Worm (Caenorhabditis elegans): ENCODE results near the gene C17A2.2.
A peak's percentile ranks its signal among the peaks of the same experiment; 100 is the strongest.

C17A2.2 gene

DNA sequence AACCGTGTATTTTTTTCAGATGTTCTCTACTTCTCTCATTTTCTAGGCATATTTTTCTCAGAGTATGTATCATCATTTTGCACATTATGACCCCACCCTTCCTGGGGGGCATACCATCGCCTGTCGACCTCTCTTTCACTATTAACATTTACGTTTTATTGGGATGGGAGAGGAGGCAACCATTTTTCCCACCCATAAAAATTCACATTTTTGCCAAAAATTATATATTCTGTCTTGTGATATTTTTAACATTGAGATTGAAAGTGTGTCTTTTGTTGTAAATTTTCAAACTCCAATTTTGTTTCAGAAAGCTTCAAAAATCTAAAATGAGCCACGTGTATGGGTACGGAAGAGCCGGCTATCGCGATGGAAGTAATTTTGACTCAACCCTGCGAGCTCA lies 48.6 kb downstream of the C17A2.2 start, which contains the start of gene F53C3.7:
Gene F53C3.7, plus strand, starts transcription at position 301 of the 400 bp plus-strand sequence.
- TF ChIP-seq zag-1 (tag; optimal IDR thresholded peaks at IDR 0.05) (no peak), F37D6.2 (tag; optimal IDR thresholded peaks at IDR 0.05) (no peak), hlh-11 (tag; optimal IDR thresholded peaks at IDR 0.05) (no peak), lin-38 (GFP tag; IDR thresholded peaks at IDR 0.05) (no peak)

ce11 chrII:3896920-3897319 lies 50.8 kb downstream of the C17A2.2 start:
- TF ChIP-seq Y48G9A.11 (GFP tag; IDR thresholded peaks at IDR 0.05) = no peak
- TF ChIP-seq T20F7.1 (GFP tag; optimal IDR thresholded peaks at IDR 0.05) = no peak
- TF ChIP-seq spr-3 (GFP tag; optimal IDR thresholded peaks at IDR 0.05) = no peak
- no peak for TF ChIP-seq snpc-1.2 (GFP tag; IDR thresholded peaks at IDR 0.05)
- peak in 1 of 2 experiments; percentile 73 for TF ChIP-seq daf-16 (GFP tag; optimal IDR thresholded peaks at IDR 0.05)
- TF ChIP-seq daf-16 (tag; optimal IDR thresholded peaks at IDR 0.05) = no peak
- no peak for TF ChIP-seq lsy-2 (tag; optimal IDR thresholded peaks at IDR 0.05)
- TF ChIP-seq daf-12 (tag; optimal IDR thresholded peaks at IDR 0.05) = no peak
- TF ChIP-seq ceh-32 (tag; optimal IDR thresholded peaks at IDR 0.05; ENCODE audit: poor library complexity) = no peak
- TF ChIP-seq nhr-28 (tag; optimal IDR thresholded peaks at IDR 0.05) = peak; percentile 42
- TF ChIP-seq aha-1 (tag) = peak; percentile 92
- TF ChIP-seq F37D6.2 (tag; optimal IDR thresholded peaks at IDR 0.05) = no peak
- no peak for TF ChIP-seq ceh-82 (tag; optimal IDR thresholded peaks at IDR 0.05)
- TF ChIP-seq mdl-1 (tag; optimal IDR thresholded peaks at IDR 0.05) = peak in 1 of 2 experiments; percentile 77
- no peak for TF ChIP-seq ztf-7 (tag; optimal IDR thresholded peaks at IDR 0.05)
- no peak for TF ChIP-seq unc-62 (GFP tag; optimal IDR thresholded peaks at IDR 0.05 in 1 of 2)
- TF ChIP-seq unc-62 (tag; optimal IDR thresholded peaks at IDR 0.05) = no peak
- no peak for TF ChIP-seq skn-1 (tag; optimal IDR thresholded peaks at IDR 0.05)
- peak; percentile 52 for TF ChIP-seq duxl-1 (tag; optimal IDR thresholded peaks at IDR 0.05; ENCODE audit: poor library complexity)
- TF ChIP-seq D1046.2 (GFP tag; IDR thresholded peaks at IDR 0.05) = no peak
- peak; percentile 67 for TF ChIP-seq hlh-11 (tag; optimal IDR thresholded peaks at IDR 0.05)
- no peak for TF ChIP-seq nhr-77 (tag; optimal IDR thresholded peaks at IDR 0.05)
